Fruit fly (Drosophila melanogaster) whole organism, embryonic: Measurements from ENCODE around the gene Cdc42.
A peak's percentile ranks its signal among the peaks of the same experiment; 100 is the strongest.

ENCODE experiments used
- Antp ChIP-seq: fragments of 200-800 bp; sonication (Bioruptor generic); optimal IDR thresholded peaks from 3 replicates; lab custom pipeline; 2016; ENCODE audit warnings: missing biosample characterization, missing genetic modification characterization
- CG1024 ChIP-seq: fragments of 200-800 bp; sonication (Bioruptor generic); IDR thresholded peaks from 2 replicates; pipeline ENCODE4 v1.3.6; 2022; ENCODE audit warnings: missing biosample characterization, missing genetic modification characterization
- CG15479 ChIP-seq: fragments of 200-800 bp; sonication (Bioruptor generic); optimal IDR thresholded peaks from 3 replicates; lab custom pipeline; 2019; ENCODE audit warnings: missing biosample characterization, mild to moderate bottlenecking, missing genetic modification characterization, moderate library complexity
- CG16813 ChIP-seq: fragments of 200-800 bp; sonication (Bioruptor generic); IDR thresholded peaks from 3 replicates; pipeline ENCODE4 v1.3.6; 2022; ENCODE audit warnings: missing biosample characterization, missing genetic modification characterization; ENCODE audit not compliant: partially characterized antibody
- CG16863 ChIP-seq: fragments of 200-800 bp; sonication (Bioruptor generic); optimal IDR thresholded peaks from 3 replicates; lab custom pipeline; 2016; ENCODE audit warnings: missing biosample characterization, missing genetic modification characterization
- CG17361 ChIP-seq: fragments of 200-800 bp; sonication (Bioruptor generic); IDR thresholded peaks from 3 replicates; pipeline ENCODE4 v1.3.6; 2022; ENCODE audit warnings: missing biosample characterization, missing genetic modification characterization
- CG18262 ChIP-seq: fragments of 200-800 bp; optimal IDR thresholded peaks from 3 replicates; lab custom pipeline; 2019; ENCODE audit warnings: missing biosample characterization, mild to moderate bottlenecking, missing genetic modification characterization, moderate library complexity
- CG1832 ChIP-seq: fragments of 200-800 bp; sonication (Bioruptor generic); optimal IDR thresholded peaks from 2 replicates; lab custom pipeline; 2017; ENCODE audit warnings: missing biosample characterization, mild to moderate bottlenecking, missing genetic modification characterization, inconsistent platforms
- CG18764 ChIP-seq: fragments of 200-800 bp; sonication (Bioruptor generic); optimal IDR thresholded peaks from 3 replicates; lab custom pipeline; 2016; ENCODE audit warnings: missing biosample characterization, missing genetic modification characterization
- CG2875 ChIP-seq: fragments of 200-800 bp; sonication (Bioruptor generic); optimal IDR thresholded peaks from 2 replicates; lab custom pipeline; 2017; ENCODE audit warnings: missing biosample characterization, mild to moderate bottlenecking, missing genetic modification characterization, missing genetic modification reagents
- CG30020 ChIP-seq: fragments of 200-800 bp; optimal IDR thresholded peaks from 2 replicates; lab custom pipeline; 2019; ENCODE audit warnings: missing biosample characterization, mild to moderate bottlenecking, missing genetic modification characterization, moderate library complexity
- CG3838 ChIP-seq: fragments of 200-800 bp; sonication (Bioruptor generic); optimal IDR thresholded peaks from 3 replicates; lab custom pipeline; 2016; ENCODE audit warnings: missing biosample characterization, missing genetic modification characterization
- CG6175 ChIP-seq: fragments of 200-800 bp; sonication (Bioruptor generic); IDR thresholded peaks from 3 replicates; pipeline ENCODE4 v1.3.6; 2022; ENCODE audit warnings: missing biosample characterization, missing genetic modification characterization
- CG7963 ChIP-seq: fragments of 200-800 bp; sonication (Bioruptor generic); IDR thresholded peaks from 3 replicates; pipeline ENCODE4 v1.3.6; 2022; ENCODE audit warnings: missing biosample characterization, missing genetic modification characterization; ENCODE audit not compliant: partially characterized antibody
- CG8290 ChIP-seq, 3 experiments: fragments of 200-800 bp; sonication (Bioruptor generic); optimal IDR thresholded peaks; 2 replicates each; lab custom pipeline; 2016 to 2019; ENCODE audit warnings: missing biosample characterization in 3 of 3, missing genetic modification characterization in 3 of 3, mild to moderate bottlenecking in 2 of 3, moderate library complexity in 1 of 3
- CG9437 ChIP-seq: fragments of 200-800 bp; sonication (Bioruptor generic); optimal IDR thresholded peaks from 2 replicates; lab custom pipeline; 2018; ENCODE audit warnings: missing biosample characterization, mild to moderate bottlenecking, missing genetic modification characterization
- Camta ChIP-seq: fragments of 200-800 bp; sonication (Bioruptor generic); optimal IDR thresholded peaks from 2 replicates; lab custom pipeline; 2016; ENCODE audit warnings: missing biosample characterization, missing genetic modification characterization
- Dip2 ChIP-seq: fragments of 200-800 bp; sonication (Bioruptor generic); IDR thresholded peaks from 2 replicates; pipeline ENCODE4 v1.3.6; 2022; ENCODE audit warnings: missing biosample characterization, missing genetic modification characterization
- Dll ChIP-seq: fragments of 200-800 bp; sonication (Bioruptor generic); IDR thresholded peaks from 4 replicates; pipeline ENCODE4 v1.3.6; 2022; ENCODE audit warnings: missing biosample characterization, missing genetic modification characterization; ENCODE audit not compliant: partially characterized antibody
- Doc3 ChIP-seq: fragments of 200-800 bp; sonication (Bioruptor generic); IDR thresholded peaks from 3 replicates; pipeline ENCODE4 v1.3.6; 2022; ENCODE audit warnings: missing biosample characterization, missing genetic modification characterization; ENCODE audit not compliant: partially characterized antibody
- Gug ChIP-seq: fragments of 200-800 bp; sonication (Bioruptor generic); IDR thresholded peaks from 4 replicates; pipeline ENCODE4 v1.3.6; 2022; ENCODE audit warnings: missing biosample characterization, missing genetic modification characterization
- MBD-R2 ChIP-seq: fragments of 200-800 bp; sonication (Bioruptor generic); IDR thresholded peaks from 2 replicates; pipeline ENCODE4 v1.3.6; 2022; ENCODE audit warnings: missing biosample characterization, missing genetic modification characterization
- Mrtf ChIP-seq: fragments of 200-800 bp; sonication (Bioruptor generic); IDR thresholded peaks from 3 replicates; pipeline ENCODE4 v1.3.6; 2022; ENCODE audit warnings: missing biosample characterization, missing genetic modification characterization
- NC2β ChIP-seq: fragments of 200-800 bp; sonication (Bioruptor generic); optimal IDR thresholded peaks from 2 replicates; lab custom pipeline; 2016; ENCODE audit warnings: missing biosample characterization, missing genetic modification characterization
- Nf-YA ChIP-seq: fragments of 200-800 bp; sonication (Bioruptor generic); IDR thresholded peaks from 2 replicates; pipeline ENCODE4 v1.3.6; 2022; ENCODE audit warnings: missing biosample characterization, missing genetic modification characterization
- NfI ChIP-seq: fragments of 200-800 bp; sonication (Bioruptor generic); optimal IDR thresholded peaks from 3 replicates; lab custom pipeline; 2018; ENCODE audit warnings: missing biosample characterization, mild to moderate bottlenecking, missing genetic modification characterization, moderate library complexity
- Xrp1 ChIP-seq: fragments of 200-800 bp; sonication (Bioruptor generic); IDR thresholded peaks from 2 replicates; pipeline ENCODE4 v1.3.6; 2022; ENCODE audit warnings: missing biosample characterization, missing genetic modification characterization
- YL-1 ChIP-seq: fragments of 200-800 bp; sonication (Bioruptor generic); optimal IDR thresholded peaks from 3 replicates; lab custom pipeline; 2017; ENCODE audit warnings: missing biosample characterization, mild to moderate bottlenecking, missing genetic modification characterization
- ab ChIP-seq: fragments of 200-800 bp; sonication (Bioruptor generic); optimal IDR thresholded peaks from 2 replicates; lab custom pipeline; 2016; ENCODE audit warnings: missing biosample characterization, missing genetic modification characterization
- en ChIP-seq: fragments of 200-800 bp; sonication (Bioruptor generic); optimal IDR thresholded peaks from 2 replicates; lab custom pipeline; 2016; ENCODE audit warnings: missing biosample characterization, missing genetic modification characterization
- gcm ChIP-seq: fragments of 200-800 bp; sonication (Bioruptor generic); optimal IDR thresholded peaks from 2 replicates; lab custom pipeline; 2019; ENCODE audit warnings: missing biosample characterization, mild to moderate bottlenecking, missing genetic modification characterization, moderate library complexity
- gem ChIP-seq: fragments of 200-800 bp; sonication (Bioruptor generic); optimal IDR thresholded peaks from 2 replicates; lab custom pipeline; 2019; ENCODE audit warnings: missing biosample characterization, mild to moderate bottlenecking, missing genetic modification characterization, moderate library complexity
- gsb-n ChIP-seq: fragments of 200-800 bp; sonication (Bioruptor generic); optimal IDR thresholded peaks from 3 replicates; lab custom pipeline; 2018; ENCODE audit warnings: missing biosample characterization, mild to moderate bottlenecking, missing genetic modification characterization
- ham ChIP-seq: fragments of 200-800 bp; sonication (Bioruptor generic); IDR thresholded peaks from 2 replicates; pipeline ENCODE4 v1.3.6; 2022; ENCODE audit warnings: missing biosample characterization, missing genetic modification characterization
- hb ChIP-seq: fragments of 200-800 bp; sonication (Bioruptor generic); IDR thresholded peaks from 3 replicates; pipeline ENCODE4 v1.3.6; 2022; ENCODE audit warnings: missing biosample characterization, missing genetic modification characterization; ENCODE audit not compliant: partially characterized antibody
- hbn ChIP-seq: fragments of 200-800 bp; sonication (Bioruptor generic); IDR thresholded peaks from 2 replicates; pipeline ENCODE4 v1.3.6; 2022; ENCODE audit warnings: missing biosample characterization, missing genetic modification characterization; ENCODE audit not compliant: partially characterized antibody
- klu ChIP-seq: fragments of 200-800 bp; sonication (Bioruptor generic); IDR thresholded peaks from 2 replicates; pipeline ENCODE4 v1.3.6; 2022; ENCODE audit warnings: missing biosample characterization, missing genetic modification characterization
- lola ChIP-seq, 3 experiments: fragments of >200 bp in 2 of 3; fragments of 200-800 bp in 1 of 3; sonication (Bioruptor generic) in 1 of 3; optimal IDR thresholded peaks; 2 replicates each; lab custom pipeline; 2017 to 2019; ENCODE audit warnings: missing biosample characterization in 3 of 3, missing genetic modification characterization in 3 of 3, mild to moderate bottlenecking in 1 of 3, moderate library complexity in 1 of 3
- luna ChIP-seq: fragments of 200-800 bp; sonication (Bioruptor generic); optimal IDR thresholded peaks from 2 replicates; lab custom pipeline; 2016; ENCODE audit warnings: missing biosample characterization, missing genetic modification characterization
- pzg ChIP-seq: fragments of 200-800 bp; sonication (Bioruptor generic); optimal IDR thresholded peaks from 3 replicates; lab custom pipeline; 2018; ENCODE audit warnings: missing biosample characterization, mild to moderate bottlenecking, missing genetic modification characterization, moderate library complexity
- salm ChIP-seq: fragments of 200-800 bp; sonication (Bioruptor generic); optimal IDR thresholded peaks from 2 replicates; lab custom pipeline; 2018; ENCODE audit warnings: missing biosample characterization, mild to moderate bottlenecking, missing genetic modification characterization
- sens ChIP-seq: fragments of 200-800 bp; sonication (Bioruptor generic); peaks from one replicate; lab custom pipeline; 2016; ENCODE audit warnings: missing biosample characterization, missing genetic modification characterization
- sima ChIP-seq: fragments of 200-800 bp; sonication (Bioruptor generic); optimal IDR thresholded peaks from 2 replicates; lab custom pipeline; 2016; ENCODE audit warnings: missing biosample characterization, missing genetic modification characterization
- stwl ChIP-seq: fragments of 200-800 bp; sonication (Bioruptor generic); optimal IDR thresholded peaks from 3 replicates; lab custom pipeline; 2018; ENCODE audit warnings: missing biosample characterization, mild to moderate bottlenecking, missing genetic modification characterization, moderate library complexity
- tgo ChIP-seq: fragments of 200-800 bp; sonication (Bioruptor generic); IDR thresholded peaks from 3 replicates; pipeline ENCODE4 v1.3.6; 2022; ENCODE audit warnings: missing biosample characterization, missing genetic modification characterization
- tna ChIP-seq: fragments of 200-800 bp; sonication (Bioruptor generic); IDR thresholded peaks from 2 replicates; pipeline ENCODE4 v1.3.6; 2022; ENCODE audit warnings: missing biosample characterization, missing genetic modification characterization; ENCODE audit not compliant: partially characterized antibody
- unpg ChIP-seq: fragments of 200-800 bp; sonication (Bioruptor generic); optimal IDR thresholded peaks from 3 replicates; lab custom pipeline; 2018; ENCODE audit warnings: missing biosample characterization, mild to moderate bottlenecking, missing genetic modification characterization, moderate library complexity
- wor ChIP-seq: fragments of 200-800 bp; sonication (Bioruptor generic); IDR thresholded peaks from 2 replicates; pipeline ENCODE4 v1.3.6; 2022; ENCODE audit warnings: missing biosample characterization, missing genetic modification characterization
- yki ChIP-seq: fragments of >200 bp; optimal IDR thresholded peaks from 3 replicates; lab custom pipeline; 2018
- zen ChIP-seq: fragments of 200-800 bp; sonication (Bioruptor generic); optimal IDR thresholded peaks from 3 replicates; lab custom pipeline; 2018; ENCODE audit warnings: missing biosample characterization, mild to moderate bottlenecking, missing genetic modification characterization, moderate library complexity

The Cdc42 gene

DNA sequence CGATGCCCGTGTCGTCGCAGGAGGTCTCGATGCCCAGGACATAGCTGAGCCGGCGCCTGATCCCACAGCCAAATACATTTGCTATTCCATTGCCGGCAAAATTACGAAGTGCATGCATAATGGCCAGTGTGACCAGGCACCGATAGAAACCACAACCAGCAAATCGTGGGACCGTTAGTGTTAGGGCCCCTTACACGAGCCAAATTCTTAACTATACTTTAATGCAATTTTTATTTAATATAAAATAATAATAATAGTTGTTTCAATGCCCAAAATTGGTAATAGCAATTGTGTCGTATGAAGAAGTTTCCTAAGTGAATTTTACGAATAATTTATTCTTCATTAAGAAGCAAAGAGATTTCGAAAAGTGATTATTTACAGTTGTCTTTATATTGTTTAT is 4.7 kb downstream of the Cdc42 start, which contains the start of gene Tcs4 (continued):
- TF ChIP-seq gcm (GFP tag; lab: Kevin White, UChicago) (peak; percentile 3), Dll (GFP tag; lab: Robert Waterston, UW) (peak; percentile 59; the same call in 2 of the 4 replicates), Doc3 (GFP tag; lab: Robert Waterston, UW) (0 out of 3 replicates have a peak, but pooled peaks have one; percentile 48), MBD-R2 (GFP tag; lab: Robert Waterston, UW) (peak; percentile 82), CG16813 (peak; percentile 42; the same call in 2 of the 3 replicates), CG15479 (GFP tag; lab: Kevin White, UChicago) (no peak), CG2875 (GFP tag; lab: Kevin White, UChicago) (no peak), sens (GFP tag; lab: Kevin White, UChicago) (peak; percentile 62), Dip2 (GFP tag; lab: Robert Waterston, UW) (no peak), YL-1 (GFP tag; lab: Kevin White, UChicago) (peak; percentile 48), Antp (GFP tag; lab: Kevin White, UChicago) (no peak), unpg (GFP tag; lab: Kevin White, UChicago) (peak; percentile 45), en (GFP tag; lab: Kevin White, UChicago) (no peak), tgo (GFP tag; lab: Robert Waterston, UW) (no peak), CG17361 (GFP tag; lab: Robert Waterston, UW) (0 out of 3 replicates have a peak, but pooled peaks have one; percentile 33), wor (no peak), luna (GFP tag; lab: Kevin White, UChicago) (no peak), NfI (peak; percentile 17), hbn (GFP tag; lab: Robert Waterston, UW) (peak; percentile 56; the same call in 1 of the 2 replicates), CG18764 (peak; percentile 99), CG1024 (no peak), tna (GFP tag; lab: Robert Waterston, UW) (no peak), hb (no peak), gsb-n (tag; lab: Kevin White, UChicago) (no peak), Mrtf (GFP tag; lab: Robert Waterston, UW) (no peak), CG30020 (tag; lab: Kevin White, UChicago) (peak; percentile 56), CG18262 (tag; lab: Kevin White, UChicago) (peak; percentile 37), CG8290 (GFP tag; optimal IDR thresholded peaks at IDR 0.05; lab: Kevin White, UChicago) (peak; percentile 4), CG8290 (tag; optimal IDR thresholded peaks at IDR 0.05; lab: Kevin White, UChicago) (no peak), zen (tag; lab: Kevin White, UChicago) (peak; percentile 22), lola (GFP tag; optimal IDR thresholded peaks at IDR 0.05; lab: Kevin White, UChicago) (peak in 1 of 3 experiments; percentile 46), CG16863 (GFP tag; lab: Kevin White, UChicago) (no peak), CG3838 (GFP tag; lab: Kevin White, UChicago) (no peak), CG6175 (GFP tag; lab: Robert Waterston, UW) (no peak), ham (GFP tag; lab: Robert Waterston, UW) (no peak), sima (GFP tag; lab: Kevin White, UChicago) (no peak), yki (lab: Kevin White, UChicago) (no peak), Nf-YA (GFP tag; lab: Robert Waterston, UW) (no peak), Xrp1 (peak; percentile 43; the same call in 1 of the 2 replicates), gem (tag; lab: Kevin White, UChicago) (peak; percentile 71), CG1832 (GFP tag; lab: Kevin White, UChicago) (no peak), CG7963 (GFP tag; lab: Robert Waterston, UW) (no peak), klu (GFP tag; lab: Robert Waterston, UW) (no peak), Camta (no peak), NC2β (no peak), CG9437 (GFP tag; lab: Kevin White, UChicago) (no peak), stwl (tag; lab: Kevin White, UChicago) (peak; percentile 100), Gug (GFP tag; lab: Robert Waterston, UW) (no peak), pzg (peak; percentile 43), ab (GFP tag; lab: Kevin White, UChicago) (no peak), salm (tag; lab: Kevin White, UChicago) (no peak)
